Worm (Caenorhabditis elegans): ENCODE results near the gene tasp-1.

DNA sequence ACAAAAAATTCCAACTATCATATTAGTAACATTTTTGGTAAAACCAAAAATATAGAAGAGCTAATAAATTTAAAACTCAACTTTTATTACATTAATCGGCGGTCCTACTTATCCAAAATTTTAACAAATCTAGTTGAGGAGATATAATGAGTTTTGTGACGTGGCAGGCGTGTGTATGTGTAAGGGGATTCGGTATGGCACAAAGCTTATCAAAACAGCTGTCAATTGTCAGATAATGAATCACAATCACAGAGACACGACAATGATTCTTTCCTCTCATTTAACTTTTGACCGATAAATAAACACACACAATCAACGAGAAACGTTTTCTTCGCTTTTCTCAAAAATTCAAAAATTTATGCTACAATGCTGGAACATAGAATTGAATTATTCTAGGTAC, 42.9 kb downstream of the tasp-1 start, which contains the start of gene K11D9.3:
- TF ChIP-seq daf-12 (tag; optimal IDR thresholded peaks at IDR 0.05) (no peak), ama-1 (optimal IDR thresholded peaks at IDR 0.05) (no peak), ceh-28 (tag; optimal IDR thresholded peaks at IDR 0.05) (no peak), dve-1 (tag; optimal IDR thresholded peaks at IDR 0.05; ENCODE audit: insufficient read depth) (no peak), mdl-1 (tag; optimal IDR thresholded peaks at IDR 0.05) (no peak)
